Worm (Caenorhabditis elegans) whole organism, L4/young adult: ENCODE data around the gene F13A7.14.

Experiments used
- W03F9.2 ChIP-seq: fragments of 150-350 bp; optimal IDR thresholded peaks from 2 replicates; lab custom pipeline; 2014; ENCODE audit warnings: missing biosample characterization, missing genetic modification characterization
- dao-5 ChIP-seq: sonication (generic microtip); optimal IDR thresholded peaks from 2 replicates; lab custom pipeline; 2016; ENCODE audit warnings: missing genotype, missing genetic modification characterization, moderate library complexity, missing compliant biosample characterization
- him-1 ChIP-seq: sonication (generic microtip); optimal IDR thresholded peaks from 2 replicates; lab custom pipeline; 2016; ENCODE audit warnings: missing genotype, missing genetic modification reagents, missing genetic modification characterization, missing compliant biosample characterization

DNA sequence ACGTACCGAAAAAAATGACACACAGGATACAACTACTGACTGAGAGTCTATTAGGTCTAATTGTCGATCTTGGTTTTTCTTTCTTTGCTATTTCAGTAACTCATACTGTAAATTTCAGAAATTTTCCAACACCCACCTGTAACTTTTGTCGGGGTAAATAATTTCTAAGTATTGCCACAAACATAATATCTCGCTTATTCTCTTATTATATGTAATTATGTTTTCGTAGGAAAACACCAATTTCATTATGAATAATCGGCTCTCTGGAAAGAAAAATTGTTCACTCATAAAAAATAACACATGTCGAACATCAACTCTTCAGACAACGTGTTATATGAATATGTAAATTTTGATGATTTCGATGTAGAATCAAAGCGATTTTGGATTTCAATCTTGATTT, 19.0 kb downstream of the F13A7.14 start, which contains the start of gene srw-48:
- TF ChIP-seq dao-5 (tag; lab: Kevin White, UChicago) (no peak), him-1 (no peak), W03F9.2 (tag; lab: Kevin White, UChicago) (no peak)
